Worm (Caenorhabditis elegans) whole organism, dauer: ENCODE results near the gene asb-1.

ENCODE experiments used
- unc-62 ChIP-seq: sonication (generic microtip); optimal IDR thresholded peaks from 2 replicates; lab custom pipeline; 2017; ENCODE audit warnings: missing biosample characterization, missing genetic modification reagents, missing genetic modification characterization

asb-1 gene

ce11 chrIII:4587177-4587576, 8.4 kb downstream of the asb-1 start, which contains the start of the genes F35G12.7 and smc-4:
Gene F35G12.7, minus strand, starts transcription at chrIII:4587330.
Gene smc-4, plus strand, starts transcription at chrIII:4587501.
- no peak for TF ChIP-seq unc-62 (GFP tag; lab: Kevin White, UChicago)

ce11 chrIII:4584068-4584566, 11.5 kb downstream of the asb-1 start, which contains the start of gene F35G12.5:
Gene F35G12.5, plus strand, starts transcription at chrIII:4584118.
- TF ChIP-seq unc-62 (GFP tag; lab: Kevin White, UChicago): no peak

- TF ChIP-seq unc-62 (GFP tag; lab: Kevin White, UChicago): no peak
Measured at ce11 chrIII:4581495-4581894, 14.1 kb downstream of the asb-1 start, which contains the start of gene F35G12.12. Gene F35G12.12, plus strand, starts transcription at chrIII:4581795.

- no peak for TF ChIP-seq unc-62 (GFP tag; lab: Kevin White, UChicago)
Measured at ce11 chrIII:4578385-4578903, 17.2 kb downstream of the asb-1 start, which contains the start of the genes sel-5 and wdr-48. Gene sel-5, minus strand, starts transcription at chrIII:4578437. Gene wdr-48, plus strand, starts transcription at chrIII:4578853.

- TF ChIP-seq unc-62 (GFP tag; lab: Kevin White, UChicago): no peak
Measured at ce11 chrIII:4568455-4568854, 27.2 kb downstream of the asb-1 start, which contains the start of gene idhg-1. Gene idhg-1, plus strand, starts transcription at chrIII:4568797.

ce11 chrIII:4568030-4568429, 27.6 kb downstream of the asb-1 start, which contains the start of gene mlcd-1:
Gene mlcd-1, minus strand, starts transcription at chrIII:4568130.
- no peak for TF ChIP-seq unc-62 (GFP tag; lab: Kevin White, UChicago)

- TF ChIP-seq unc-62 (GFP tag; lab: Kevin White, UChicago): no peak
Measured at ce11 chrIII:4562070-4562788, 33.4 kb downstream of the asb-1 start, which contains the start of gene pan-1. Gene pan-1, plus strand, starts transcription at chrIII:4562738.

ce11 chrIII:4561286-4561685, 34.3 kb downstream of the asb-1 start:
- no peak for TF ChIP-seq unc-62 (GFP tag; lab: Kevin White, UChicago)

- no peak for TF ChIP-seq unc-62 (GFP tag; lab: Kevin White, UChicago)
Measured at ce11 chrIII:4560393-4560890, 35.2 kb downstream of the asb-1 start.

- TF ChIP-seq unc-62 (GFP tag; lab: Kevin White, UChicago): no peak
Measured at ce11 chrIII:4555345-4555744, 40.3 kb downstream of the asb-1 start.

- TF ChIP-seq unc-62 (GFP tag; lab: Kevin White, UChicago): no peak
Measured at ce11 chrIII:4553316-4553715, 42.3 kb downstream of the asb-1 start, which contains the start of gene imph-1. Gene imph-1, plus strand, starts transcription at chrIII:4553616.

- TF ChIP-seq unc-62 (GFP tag; lab: Kevin White, UChicago): no peak
Measured at ce11 chrIII:4552872-4553271, 42.7 kb downstream of the asb-1 start.

- no peak for TF ChIP-seq unc-62 (GFP tag; lab: Kevin White, UChicago)
Measured at ce11 chrIII:4551963-4552362, 43.7 kb downstream of the asb-1 start.

ce11 chrIII:4548739-4549138, 46.9 kb downstream of the asb-1 start, which contains the start of gene M88.4:
Gene M88.4, plus strand, starts transcription at chrIII:4549039.
- TF ChIP-seq unc-62 (GFP tag; lab: Kevin White, UChicago): no peak

ce11 chrIII:4544959-4545358, 50.7 kb downstream of the asb-1 start, which contains the start of gene M88.3:
Gene M88.3, minus strand, starts transcription at chrIII:4545059.
- TF ChIP-seq unc-62 (GFP tag; lab: Kevin White, UChicago): no peak
